Fruit fly (Drosophila melanogaster) whole organism, wandering third instar larva: Measurements from ENCODE around the gene CG7840.
A peak's percentile ranks its signal among the peaks of the same experiment; 100 is the strongest.

Source experiments
- Abd-B ChIP-seq: fragments of >200 bp; optimal IDR thresholded peaks from 2 replicates; lab custom pipeline; 2017; ENCODE audit warnings: missing biosample characterization, missing genetic modification characterization
- CG32264 ChIP-seq: fragments of 200-800 bp; sonication (Bioruptor generic); optimal IDR thresholded peaks from 2 replicates; lab custom pipeline; 2016; ENCODE audit warnings: missing biosample characterization, missing genetic modification characterization
- CG9705 ChIP-seq: fragments of 200-800 bp; sonication (Bioruptor generic); optimal IDR thresholded peaks from 2 replicates; lab custom pipeline; 2018; ENCODE audit warnings: missing biosample characterization, mild to moderate bottlenecking, missing genetic modification characterization
- Dfd ChIP-seq: fragments of >200 bp; optimal IDR thresholded peaks from 2 replicates; lab custom pipeline; 2017; ENCODE audit warnings: missing biosample characterization, missing genetic modification characterization
- Dif ChIP-seq: fragments of 200-275, 200-300 bp; sonication (Bioruptor generic); optimal IDR thresholded peaks from 2 replicates; lab custom pipeline; 2018; ENCODE audit warnings: missing biosample characterization, missing genetic modification characterization; ENCODE audit not compliant: partially characterized antibody
- Hnf4 ChIP-seq: fragments of 200-800 bp; sonication (Bioruptor generic); optimal IDR thresholded peaks from 2 replicates; lab custom pipeline; 2016; ENCODE audit warnings: missing biosample characterization, mild to moderate bottlenecking, missing genetic modification characterization
- Hr83 ChIP-seq: fragments of 200-300 bp; sonication (Bioruptor generic); optimal IDR thresholded peaks from 2 replicates; lab custom pipeline; 2016; ENCODE audit warnings: missing biosample characterization, mild to moderate bottlenecking, missing genetic modification characterization, moderate library complexity; ENCODE audit not compliant: poor library complexity, severe bottlenecking
- Jra ChIP-seq: sonication (Bioruptor generic); optimal IDR thresholded peaks from 2 replicates; lab custom pipeline; 2016; ENCODE audit warnings: missing biosample characterization, missing genetic modification characterization
- N ChIP-seq: fragments of >200 bp; optimal IDR thresholded peaks from 2 replicates; lab custom pipeline; 2018; ENCODE audit warnings: missing biosample characterization, missing external identifiers, missing genetic modification characterization
- OdsH ChIP-seq: fragments of 200-800 bp; sonication (Bioruptor generic); optimal IDR thresholded peaks from 2 replicates; lab custom pipeline; 2016; ENCODE audit warnings: missing biosample characterization, mild to moderate bottlenecking, missing genetic modification characterization
- Rel ChIP-seq, 2 experiments: fragments of 200-800 bp; sonication (Bioruptor generic) in 1 of 2; optimal IDR thresholded peaks; 2 replicates in 1 of 2; 3 replicates in 1 of 2; lab custom pipeline; 2016 to 2019; ENCODE audit warnings: mild to moderate bottlenecking in 2 of 2, missing biosample characterization in 2 of 2, missing genetic modification characterization in 2 of 2, moderate library complexity in 1 of 2
- Sp1 ChIP-seq: fragments of 200-800 bp; sonication (Bioruptor generic); optimal IDR thresholded peaks from 3 replicates; lab custom pipeline; 2019; ENCODE audit warnings: missing biosample characterization, mild to moderate bottlenecking, missing genetic modification characterization, moderate library complexity
- Vsx2 ChIP-seq: fragments of 200-300, 225-300 bp; sonication (Bioruptor generic); optimal IDR thresholded peaks from 2 replicates; lab custom pipeline; 2018; ENCODE audit warnings: missing biosample characterization, missing genetic modification characterization; ENCODE audit not compliant: partially characterized antibody
- br ChIP-seq: fragments of 200-800 bp; sonication (Bioruptor generic); optimal IDR thresholded peaks from 2 replicates; lab custom pipeline; 2016; ENCODE audit warnings: missing biosample characterization, missing genetic modification characterization
- dmrt93B ChIP-seq: fragments of 200-800 bp; sonication (Bioruptor generic); optimal IDR thresholded peaks from 2 replicates; lab custom pipeline; 2018; ENCODE audit warnings: missing biosample characterization, mild to moderate bottlenecking, missing genetic modification characterization
- foxo ChIP-seq, 2 experiments: fragments of 200-800 bp; sonication (Bioruptor generic); optimal IDR thresholded peaks; 2 replicates in 1 of 2; 3 replicates in 1 of 2; lab custom pipeline; 2016 to 2017; ENCODE audit warnings: missing biosample characterization in 2 of 2, missing genetic modification characterization in 2 of 2
- fru ChIP-seq: fragments of 200-800 bp; sonication (Bioruptor generic); optimal IDR thresholded peaks from 3 replicates; lab custom pipeline; 2016; ENCODE audit warnings: missing biosample characterization, mild to moderate bottlenecking, missing genetic modification characterization
- h ChIP-seq: fragments of 200-800 bp; sonication (Bioruptor generic); optimal IDR thresholded peaks from 3 replicates; lab custom pipeline; 2016; ENCODE audit warnings: missing biosample characterization, mild to moderate bottlenecking, missing genetic modification characterization
- lola ChIP-seq: fragments of >200 bp; optimal IDR thresholded peaks from 2 replicates; lab custom pipeline; 2017; ENCODE audit warnings: missing biosample characterization, missing genetic modification characterization
- psq ChIP-seq: fragments of 200-800 bp; sonication (Bioruptor generic); optimal IDR thresholded peaks from 3 replicates; lab custom pipeline; 2017; ENCODE audit warnings: missing biosample characterization, mild to moderate bottlenecking, missing genetic modification characterization, moderate library complexity
- rgr ChIP-seq: fragments of 200-800 bp; sonication (Bioruptor generic); optimal IDR thresholded peaks from 3 replicates; lab custom pipeline; 2016; ENCODE audit warnings: missing biosample characterization, mild to moderate bottlenecking, missing genetic modification characterization
- sage ChIP-seq: fragments of 200-800 bp; sonication (Bioruptor generic); optimal IDR thresholded peaks from 2 replicates; lab custom pipeline; 2016; ENCODE audit warnings: missing biosample characterization, mild to moderate bottlenecking, missing genetic modification characterization
- sv ChIP-seq: fragments of 200-800 bp; sonication (Bioruptor generic); optimal IDR thresholded peaks from 3 replicates; lab custom pipeline; 2016; ENCODE audit warnings: missing biosample characterization, missing genetic modification characterization
- tai ChIP-seq: sonication (Bioruptor generic); optimal IDR thresholded peaks from 2 replicates; lab custom pipeline; 2016; ENCODE audit warnings: missing biosample characterization, missing genetic modification characterization
- usp ChIP-seq: fragments of >200 bp; optimal IDR thresholded peaks from 2 replicates; lab custom pipeline; 2017; ENCODE audit warnings: missing biosample characterization, missing genetic modification characterization
- woc ChIP-seq: sonication (Bioruptor generic); optimal IDR thresholded peaks from 2 replicates; lab custom pipeline; 2016; ENCODE audit warnings: missing biosample characterization, mild to moderate bottlenecking, missing genetic modification characterization

CG7840 gene

dm6 chr2L:8305409-8305808 is at the start of gene CG7840:
Gene CG7840, plus strand, starts transcription at chr2L:8305586.
- TF ChIP-seq foxo (GFP tag; optimal IDR thresholded peaks at IDR 0.05; lab: Kevin White, UChicago) (no peak), N (GFP tag; lab: Kevin White, UChicago) (no peak), Abd-B (GFP tag; lab: Kevin White, UChicago) (no peak), sage (GFP tag; lab: Kevin White, UChicago) (no peak), rgr (GFP tag; lab: Kevin White, UChicago) (no peak), sv (GFP tag; lab: Kevin White, UChicago) (no peak)

- TF ChIP-seq OdsH (GFP tag; lab: Kevin White, UChicago) = no peak
- no peak for TF ChIP-seq lola (GFP tag; lab: Kevin White, UChicago)
- no peak for TF ChIP-seq N (GFP tag; lab: Kevin White, UChicago)
- TF ChIP-seq psq = no peak
- no peak for TF ChIP-seq fru (GFP tag; lab: Kevin White, UChicago)
- no peak for TF ChIP-seq h (GFP tag; lab: Kevin White, UChicago)
- no peak for TF ChIP-seq dmrt93B (GFP tag; lab: Kevin White, UChicago)
- TF ChIP-seq Sp1 (GFP tag; lab: Kevin White, UChicago) = no peak
- TF ChIP-seq Jra (GFP tag; lab: Kevin White, UChicago) = no peak
- TF ChIP-seq rgr (GFP tag; lab: Kevin White, UChicago) = no peak
Measured at dm6 chr2L:8257401-8258266, 47.8 kb upstream of the CG7840 start, which contains the start of gene CG8086. Gene CG8086, minus strand, starts transcription at chr2L:8257502.

dm6 chr2L:8266145-8266544 is 39.2 kb upstream of the CG7840 start:
- no peak for TF ChIP-seq Rel (GFP tag; optimal IDR thresholded peaks at IDR 0.05; lab: Kevin White, UChicago)
- TF ChIP-seq Rel (tag; optimal IDR thresholded peaks at IDR 0.05; lab: Kevin White, UChicago) = no peak
- TF ChIP-seq sv (GFP tag; lab: Kevin White, UChicago) = peak; percentile 8
- peak; percentile 33 for TF ChIP-seq h (GFP tag; lab: Kevin White, UChicago)
- TF ChIP-seq psq = peak; percentile 7
- no peak for TF ChIP-seq Abd-B (GFP tag; lab: Kevin White, UChicago)
- TF ChIP-seq Dfd (GFP tag; lab: Kevin White, UChicago) = no peak
- peak; percentile 42 for TF ChIP-seq Sp1 (GFP tag; lab: Kevin White, UChicago)
- no peak for TF ChIP-seq usp (GFP tag; lab: Kevin White, UChicago)
- peak in 1 of 2 experiments; percentile 41 for TF ChIP-seq foxo (GFP tag; optimal IDR thresholded peaks at IDR 0.05; lab: Kevin White, UChicago)

DNA sequence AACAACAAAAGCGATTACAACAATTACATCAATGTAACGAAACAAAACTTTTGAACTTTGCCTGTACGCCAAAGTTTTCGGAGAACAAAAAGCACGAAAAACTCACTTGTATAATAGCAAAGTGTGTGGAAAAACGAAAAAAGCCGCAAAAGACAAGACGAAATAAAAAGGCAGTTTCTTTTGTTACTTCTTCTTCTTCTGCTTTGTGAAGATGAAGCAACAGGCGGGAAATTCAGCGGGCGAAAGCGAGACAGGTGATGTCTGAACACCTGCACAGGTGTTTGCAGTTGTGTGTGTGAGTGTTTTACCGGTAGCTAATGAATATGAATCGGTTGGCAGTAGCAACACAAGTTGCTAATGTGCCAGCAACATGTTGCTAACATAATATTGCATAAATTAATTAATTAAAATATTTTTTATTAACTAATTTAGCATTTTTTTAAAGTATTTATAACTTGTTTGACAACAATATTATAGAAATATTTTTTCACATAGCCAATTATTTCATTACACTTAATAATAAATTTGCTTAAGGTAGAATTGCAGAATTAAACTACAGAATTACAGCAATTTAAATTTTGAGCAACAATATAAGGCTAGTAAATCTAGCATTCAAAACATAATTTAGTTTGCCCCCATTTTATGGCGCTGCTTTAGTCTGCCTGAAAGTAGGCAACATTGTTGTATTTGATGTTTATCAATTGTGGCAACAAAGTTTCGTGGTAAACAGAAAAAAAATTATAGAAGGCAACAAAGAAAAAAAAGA is 38.5 kb upstream of the CG7840 start:
- TF ChIP-seq Vsx2 (no peak), Dif (GFP tag; lab: Kevin White, UChicago) (no peak), fru (GFP tag; lab: Kevin White, UChicago) (no peak), N (GFP tag; lab: Kevin White, UChicago) (no peak), woc (GFP tag; lab: Kevin White, UChicago) (no peak), rgr (GFP tag; lab: Kevin White, UChicago) (no peak), tai (GFP tag; lab: Kevin White, UChicago) (no peak)

- TF ChIP-seq lola (GFP tag; lab: Kevin White, UChicago) (no peak), Abd-B (GFP tag; lab: Kevin White, UChicago) (no peak), Dif (GFP tag; lab: Kevin White, UChicago) (no peak), Hr83 (GFP tag; lab: Kevin White, UChicago) (no peak), rgr (GFP tag; lab: Kevin White, UChicago) (no peak), CG32264 (GFP tag; lab: Kevin White, UChicago) (no peak), Jra (GFP tag; lab: Kevin White, UChicago) (no peak), Hnf4 (GFP tag; lab: Kevin White, UChicago) (no peak), CG9705 (GFP tag; lab: Kevin White, UChicago) (no peak), fru (GFP tag; lab: Kevin White, UChicago) (no peak), Sp1 (GFP tag; lab: Kevin White, UChicago) (no peak), br (no peak), N (GFP tag; lab: Kevin White, UChicago) (no peak)
- TF ChIP-seq, all 38 proteins: peak for 0
Measured at dm6 chr2L:8268679-8269078, 36.7 kb upstream of the CG7840 start.
